Fruit fly (Drosophila melanogaster) whole organism: Measurements from ENCODE around the gene CG32713.

Experiments
- CG8478 ChIP-seq: fragments of >200 bp; optimal IDR thresholded peaks from 2 replicates; lab custom pipeline; 2018; ENCODE audit warnings: inconsistent platforms
- usp ChIP-seq: fragments of >200 bp; optimal IDR thresholded peaks from 2 replicates; lab custom pipeline; 2017; ENCODE audit warnings: missing biosample characterization, missing genetic modification characterization, mixed read lengths

- TF ChIP-seq usp (GFP tag; lab: Kevin White, UChicago), result no peak
- no peak for TF ChIP-seq CG8478
Measured at dm6 chrX:8433709-8434108, 23.7 kb downstream of the CG32713 start, which contains the start of gene CG32712.
